Worm (Caenorhabditis elegans): ENCODE data around the gene luc-7L.

The luc-7L gene

ce11 chrII:7678512-7678911 lies 28.8 kb downstream of the luc-7L start:
- TF ChIP-seq nhr-25 (tag; optimal IDR thresholded peaks at IDR 0.05) = peak; percentile 60
- TF ChIP-seq lsy-12 (tag; optimal IDR thresholded peaks at IDR 0.05) = no peak

- TF ChIP-seq lin-39 (tag; optimal IDR thresholded peaks at IDR 0.05) (no peak), nhr-23 (tag; optimal IDR thresholded peaks at IDR 0.05) (peak; percentile 38), nhr-43 (tag; optimal IDR thresholded peaks at IDR 0.05; ENCODE audit: poor library complexity, severe bottlenecking) (peak; percentile 47), nhr-237 (tag; optimal IDR thresholded peaks at IDR 0.05) (no peak)
These were observed 30.9 kb downstream of the luc-7L start for ce11 chrII:7676307-7676905.

DNA sequence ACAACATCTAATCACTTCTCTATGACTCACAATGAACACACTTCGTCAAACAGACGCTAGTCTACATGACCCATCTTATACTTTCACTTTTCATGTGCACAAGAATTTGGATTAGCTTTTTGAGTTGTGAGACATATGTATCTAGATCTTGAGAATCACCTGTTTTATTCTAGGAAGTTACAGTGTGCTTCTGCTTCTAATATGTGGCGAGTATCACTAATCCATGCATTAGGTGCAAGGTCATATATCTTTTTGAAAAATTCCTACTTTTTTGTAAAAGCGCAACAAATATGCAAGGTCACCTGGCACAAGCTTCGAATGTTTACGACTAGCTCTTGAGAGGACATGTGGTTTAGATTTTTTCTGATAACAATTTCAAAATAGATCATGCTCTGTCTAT lies 31.5 kb downstream of the luc-7L start:
- TF ChIP-seq jun-1 (tag; optimal IDR thresholded peaks at IDR 0.05) = no peak
- no peak for TF ChIP-seq unc-39 (tag; optimal IDR thresholded peaks at IDR 0.05)
- no peak for TF ChIP-seq pha-4 (tag; optimal IDR thresholded peaks at IDR 0.05)
- TF ChIP-seq nhr-237 (tag; optimal IDR thresholded peaks at IDR 0.05) = no peak
- no peak for TF ChIP-seq egl-5 (tag; optimal IDR thresholded peaks at IDR 0.05)
- TF ChIP-seq nhr-28 (tag; optimal IDR thresholded peaks at IDR 0.05) = no peak
- no peak for TF ChIP-seq mml-1 (tag; optimal IDR thresholded peaks at IDR 0.05)
- no peak for TF ChIP-seq ama-1 (optimal IDR thresholded peaks at IDR 0.05)
- TF ChIP-seq lsy-12 (tag; optimal IDR thresholded peaks at IDR 0.05) = no peak
- TF ChIP-seq ceh-9 (tag; optimal IDR thresholded peaks at IDR 0.05) = no peak
- no peak for TF ChIP-seq egl-27 (tag; optimal IDR thresholded peaks at IDR 0.05)
- TF ChIP-seq fkh-10 (GFP tag; optimal IDR thresholded peaks at IDR 0.05) = no peak
- TF ChIP-seq nhr-12 (tag; optimal IDR thresholded peaks at IDR 0.05) = no peak
- no peak for TF ChIP-seq elt-2 (tag; optimal IDR thresholded peaks at IDR 0.05)
- no peak for TF ChIP-seq daf-12 (tag; optimal IDR thresholded peaks at IDR 0.05)
- TF ChIP-seq fkh-2 (tag; optimal IDR thresholded peaks at IDR 0.05) = no peak

DNA sequence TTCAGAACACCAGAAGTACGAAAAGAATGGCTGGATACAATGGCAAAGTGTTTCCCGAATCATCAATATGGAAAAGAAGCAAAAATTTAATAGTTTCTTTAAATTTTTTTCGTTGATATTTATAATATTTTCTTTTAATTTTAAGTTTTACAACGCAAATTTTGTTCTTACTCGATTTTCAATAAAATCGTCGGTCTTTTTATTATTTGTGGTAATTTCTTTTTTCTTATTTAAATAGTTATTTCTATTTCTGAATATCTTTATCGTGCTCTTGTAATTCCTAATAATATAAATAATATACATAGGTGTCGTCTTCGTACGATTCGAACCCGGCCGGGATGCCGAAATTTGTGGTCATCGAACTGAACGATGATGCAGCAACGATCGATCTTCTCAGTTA lies 35.6 kb downstream of the luc-7L start, which contains the start of gene lir-1:
Gene lir-1, plus strand, starts transcription at position 301 of the 400 bp plus-strand sequence.
- TF ChIP-seq nhr-76 (tag; optimal IDR thresholded peaks at IDR 0.05) (no peak), unc-62 (GFP tag; optimal IDR thresholded peaks at IDR 0.05) (no peak), nhr-43 (tag; optimal IDR thresholded peaks at IDR 0.05; ENCODE audit: poor library complexity, severe bottlenecking) (no peak), unc-39 (tag; optimal IDR thresholded peaks at IDR 0.05) (no peak), nhr-77 (tag; optimal IDR thresholded peaks at IDR 0.05) (no peak), tbx-2 (tag; optimal IDR thresholded peaks at IDR 0.05) (no peak), ztf-11 (tag; optimal IDR thresholded peaks at IDR 0.05) (no peak), nhr-25 (tag; optimal IDR thresholded peaks at IDR 0.05) (no peak), egl-27 (tag; optimal IDR thresholded peaks at IDR 0.05) (no peak), jun-1 (tag; optimal IDR thresholded peaks at IDR 0.05) (no peak), egl-5 (tag; optimal IDR thresholded peaks at IDR 0.05) (no peak), ceh-82 (tag; optimal IDR thresholded peaks at IDR 0.05) (no peak), pha-4 (tag; optimal IDR thresholded peaks at IDR 0.05) (no peak), zag-1 (tag; optimal IDR thresholded peaks at IDR 0.05) (no peak), mml-1 (tag; optimal IDR thresholded peaks at IDR 0.05) (no peak), ceh-28 (tag; optimal IDR thresholded peaks at IDR 0.05) (no peak), ZK546.5 (tag; optimal IDR thresholded peaks at IDR 0.05) (no peak), sea-2 (GFP tag; optimal IDR thresholded peaks at IDR 0.05) (no peak)

DNA sequence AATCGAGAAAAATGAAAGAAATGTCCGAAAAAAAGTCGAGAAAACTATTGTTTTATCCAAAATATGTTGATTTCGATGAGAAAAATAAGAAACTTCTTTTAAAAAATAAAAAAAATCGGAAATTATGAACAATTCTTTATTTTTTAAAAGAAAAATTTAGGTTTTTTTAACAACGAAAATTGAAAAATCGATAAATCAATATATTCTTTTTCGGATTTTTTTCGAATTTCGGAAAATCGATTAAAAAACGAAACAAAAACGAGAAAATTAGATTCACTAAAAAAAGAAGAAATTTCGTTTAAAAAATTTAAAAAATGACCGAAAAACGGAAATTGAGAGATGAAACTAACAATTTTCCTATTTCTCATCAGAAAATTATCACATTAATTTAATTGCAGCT lies 37.2 kb downstream of the luc-7L start:
- no peak for TF ChIP-seq mml-1 (tag; optimal IDR thresholded peaks at IDR 0.05)
- peak; percentile 66 for TF ChIP-seq ceh-28 (tag; optimal IDR thresholded peaks at IDR 0.05)

DNA sequence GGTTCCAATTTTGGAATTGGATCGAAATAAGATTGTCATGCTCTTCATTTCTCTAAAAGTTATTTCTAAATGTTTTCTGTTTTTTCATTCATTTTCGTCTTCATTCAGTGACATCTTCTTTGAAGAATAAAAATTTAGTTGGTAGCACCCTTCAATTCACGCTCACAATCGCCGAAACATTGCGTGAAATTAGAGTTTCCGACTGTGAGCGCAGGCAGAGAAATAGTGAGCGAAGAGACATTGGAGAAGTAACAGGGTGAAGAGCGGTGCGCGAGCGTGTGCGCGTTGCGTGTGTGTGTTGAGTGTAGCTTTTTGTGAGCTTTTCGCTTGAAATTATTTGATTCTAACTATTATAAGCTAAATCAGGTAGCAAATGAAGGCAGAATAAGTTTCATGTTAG lies 37.9 kb downstream of the luc-7L start:
- TF ChIP-seq nhr-11 (tag; optimal IDR thresholded peaks at IDR 0.05) (no peak), pha-4 (tag; optimal IDR thresholded peaks at IDR 0.05) (peak; percentile 45), nhr-25 (tag; optimal IDR thresholded peaks at IDR 0.05) (peak; percentile 20), nfya-1 (tag; optimal IDR thresholded peaks at IDR 0.05; ENCODE audit: insufficient read depth) (peak; percentile 71), lin-39 (tag; optimal IDR thresholded peaks at IDR 0.05) (peak; percentile 58), nhr-77 (tag; optimal IDR thresholded peaks at IDR 0.05) (no peak), snpc-4 (tag; optimal IDR thresholded peaks at IDR 0.05) (peak; percentile 66), fkh-2 (tag; optimal IDR thresholded peaks at IDR 0.05) (no peak), unc-62 (GFP tag; optimal IDR thresholded peaks at IDR 0.05) (no peak), skn-1 (tag; optimal IDR thresholded peaks at IDR 0.05) (no peak), elt-2 (tag; optimal IDR thresholded peaks at IDR 0.05) (peak; percentile 14), egl-5 (tag; optimal IDR thresholded peaks at IDR 0.05) (no peak), hmg-11 (tag; optimal IDR thresholded peaks at IDR 0.05) (peak; percentile 74), nhr-12 (tag; optimal IDR thresholded peaks at IDR 0.05) (no peak), lin-15B (tag; optimal IDR thresholded peaks at IDR 0.05) (peak; percentile 46), nhr-23 (tag; optimal IDR thresholded peaks at IDR 0.05) (no peak), fkh-10 (GFP tag; optimal IDR thresholded peaks at IDR 0.05) (peak; percentile 9)

Data from whole organism, L3 larva.